Fruit fly (Drosophila melanogaster) whole organism, embryonic: ENCODE measurements around the gene Myo95E.

ENCODE experiments used
- Asciz ChIP-seq: fragments of 200-800 bp; sonication (Bioruptor generic); optimal IDR thresholded peaks from 2 replicates; lab custom pipeline; 2017; ENCODE audit warnings: missing biosample characterization, mild to moderate bottlenecking, missing genetic modification characterization, missing genetic modification reagents
- B-H2 ChIP-seq: fragments of 200-800 bp; sonication (Bioruptor generic); optimal IDR thresholded peaks from 2 replicates; lab custom pipeline; 2018; ENCODE audit warnings: missing biosample characterization, mild to moderate bottlenecking, missing genetic modification characterization
- BEAF-32 ChIP-seq: fragments of 200-800 bp; sonication (Bioruptor generic); optimal IDR thresholded peaks from 3 replicates; lab custom pipeline; 2017; ENCODE audit warnings: missing biosample characterization, missing genetic modification characterization, mild to moderate bottlenecking, moderate library complexity, missing genetic modification reagents
- CG11093 ChIP-seq: fragments of 200-800 bp; sonication (Bioruptor generic); IDR thresholded peaks from 3 replicates; pipeline ENCODE4 v1.3.6; 2022; ENCODE audit warnings: missing biosample characterization, missing genetic modification characterization
- CG12659 ChIP-seq: fragments of 200-800 bp; sonication (Bioruptor generic); optimal IDR thresholded peaks from 3 replicates; lab custom pipeline; 2017; ENCODE audit warnings: mild to moderate bottlenecking, missing biosample characterization, missing genetic modification reagents, missing genetic modification characterization
- CG14014 ChIP-seq: fragments of 200-800 bp; sonication (Bioruptor generic); IDR thresholded peaks from 2 replicates; pipeline ENCODE4 v1.3.6; 2022; ENCODE audit warnings: missing biosample characterization, missing genetic modification characterization
- CG17328 ChIP-seq: fragments of 200-800 bp; sonication (Bioruptor generic); IDR thresholded peaks from 2 replicates; pipeline ENCODE4 v1.3.6; 2022; ENCODE audit warnings: missing biosample characterization, missing genetic modification characterization
- CG17568 ChIP-seq: fragments of 200-800 bp; sonication (Bioruptor generic); optimal IDR thresholded peaks from 2 replicates; lab custom pipeline; 2018; ENCODE audit warnings: missing biosample characterization, mild to moderate bottlenecking, missing genetic modification characterization, moderate library complexity
- CG17912 ChIP-seq: fragments of 200-800 bp; sonication (Bioruptor generic); optimal IDR thresholded peaks from 2 replicates; lab custom pipeline; 2018; ENCODE audit warnings: missing biosample characterization, mild to moderate bottlenecking, missing genetic modification characterization
- CG2678 ChIP-seq: fragments of 200-800 bp; sonication (Bioruptor generic); optimal IDR thresholded peaks from 3 replicates; lab custom pipeline; 2019; ENCODE audit warnings: missing biosample characterization, mild to moderate bottlenecking, missing genetic modification characterization, moderate library complexity
- CG2712 ChIP-seq: fragments of 200-800 bp; optimal IDR thresholded peaks from 3 replicates; lab custom pipeline; 2019; ENCODE audit warnings: missing biosample characterization, mild to moderate bottlenecking, missing genetic modification characterization, moderate library complexity
- CG33213 ChIP-seq: fragments of 200-800 bp; sonication (Bioruptor generic); optimal IDR thresholded peaks from 3 replicates; lab custom pipeline; 2016; ENCODE audit warnings: missing biosample characterization, missing genetic modification characterization
- CG3838 ChIP-seq: fragments of 200-800 bp; sonication (Bioruptor generic); optimal IDR thresholded peaks from 3 replicates; lab custom pipeline; 2016; ENCODE audit warnings: missing biosample characterization, missing genetic modification characterization
- CG4730 ChIP-seq: fragments of 200-800 bp; sonication (Bioruptor generic); IDR thresholded peaks from 2 replicates; pipeline ENCODE4 v1.3.6; 2022; ENCODE audit warnings: missing biosample characterization, missing genetic modification characterization
- CG5245 ChIP-seq: fragments of 200-800 bp; sonication (Bioruptor generic); optimal IDR thresholded peaks from 3 replicates; lab custom pipeline; 2016; ENCODE audit warnings: missing biosample characterization, missing genetic modification characterization
- CG5953 ChIP-seq: fragments of 200-800 bp; sonication (Bioruptor generic); IDR thresholded peaks from 2 replicates; pipeline ENCODE4 v1.3.6; 2022; ENCODE audit warnings: missing biosample characterization, missing genetic modification characterization
- CG6813 ChIP-seq: fragments of 200-800 bp; sonication (Bioruptor generic); optimal IDR thresholded peaks from 2 replicates; lab custom pipeline; 2017; ENCODE audit warnings: missing biosample characterization, missing genetic modification characterization, mild to moderate bottlenecking, moderate library complexity, missing genetic modification reagents
- CG8388 ChIP-seq: fragments of 200-800 bp; sonication (Bioruptor generic); optimal IDR thresholded peaks from 2 replicates; lab custom pipeline; 2019; ENCODE audit warnings: missing biosample characterization, mild to moderate bottlenecking, missing genetic modification characterization, moderate library complexity
- CG9727 ChIP-seq: fragments of 200-800 bp; sonication (Bioruptor generic); optimal IDR thresholded peaks from 3 replicates; lab custom pipeline; 2017; ENCODE audit warnings: missing biosample characterization, mild to moderate bottlenecking, missing genetic modification characterization
- Camta ChIP-seq: fragments of 200-800 bp; sonication (Bioruptor generic); optimal IDR thresholded peaks from 2 replicates; lab custom pipeline; 2016; ENCODE audit warnings: missing biosample characterization, missing genetic modification characterization
- Dll ChIP-seq: fragments of 200-800 bp; sonication (Bioruptor generic); IDR thresholded peaks from 4 replicates; pipeline ENCODE4 v1.3.6; 2022; ENCODE audit warnings: missing biosample characterization, missing genetic modification characterization; ENCODE audit not compliant: partially characterized antibody
- Fer1 ChIP-seq: fragments of 200-800 bp; sonication (Bioruptor generic); optimal IDR thresholded peaks from 2 replicates; lab custom pipeline; 2017; ENCODE audit warnings: missing biosample characterization, mild to moderate bottlenecking, missing genetic modification characterization
- H2.0 ChIP-seq: fragments of 200-800 bp; sonication (Bioruptor generic); IDR thresholded peaks from 2 replicates; pipeline ENCODE4 v1.3.6; 2022; ENCODE audit warnings: missing biosample characterization, missing genetic modification characterization
- Hand ChIP-seq: fragments of 200-800 bp; sonication (Bioruptor generic); optimal IDR thresholded peaks from 2 replicates; lab custom pipeline; 2017; ENCODE audit warnings: mild to moderate bottlenecking, missing biosample characterization, missing genetic modification reagents, missing genetic modification characterization
- Kr ChIP-seq: fragments of 200-800 bp; sonication (Bioruptor generic); optimal IDR thresholded peaks from 2 replicates; lab custom pipeline; 2017; ENCODE audit warnings: missing biosample characterization, mild to moderate bottlenecking, missing genetic modification characterization
- Lpt ChIP-seq: fragments of >200 bp; optimal IDR thresholded peaks from 2 replicates; lab custom pipeline; 2018; ENCODE audit warnings: missing biosample characterization, missing genetic modification characterization
- Meics ChIP-seq: fragments of 200-800 bp; sonication (Bioruptor generic); optimal IDR thresholded peaks from 2 replicates; lab custom pipeline; 2017; ENCODE audit warnings: missing biosample characterization, mild to moderate bottlenecking, missing genetic modification characterization
- NfI ChIP-seq: fragments of 200-800 bp; sonication (Bioruptor generic); optimal IDR thresholded peaks from 3 replicates; lab custom pipeline; 2018; ENCODE audit warnings: missing biosample characterization, mild to moderate bottlenecking, missing genetic modification characterization, moderate library complexity
- Side ChIP-seq: fragments of 200-800 bp; sonication (Bioruptor generic); optimal IDR thresholded peaks from 2 replicates; lab custom pipeline; 2016; ENCODE audit warnings: missing biosample characterization, missing genetic modification characterization
- Six4 ChIP-seq: fragments of 200-800 bp; sonication (Bioruptor generic); optimal IDR thresholded peaks from 2 replicates; lab custom pipeline; 2016; ENCODE audit warnings: missing biosample characterization, missing genetic modification characterization
- Sox102F ChIP-seq: fragments of 200-800 bp; sonication (Bioruptor generic); optimal IDR thresholded peaks from 2 replicates; lab custom pipeline; 2018; ENCODE audit warnings: missing biosample characterization, mild to moderate bottlenecking, missing genetic modification characterization, moderate library complexity
- ato ChIP-seq: fragments of 200-800 bp; sonication (Bioruptor generic); IDR thresholded peaks from 2 replicates; pipeline ENCODE4 v1.3.6; 2022; ENCODE audit warnings: missing biosample characterization, missing genetic modification characterization; ENCODE audit not compliant: partially characterized antibody
- caup ChIP-seq: fragments of 200-800 bp; sonication (Bioruptor generic); optimal IDR thresholded peaks from 3 replicates; lab custom pipeline; 2017; ENCODE audit warnings: missing biosample characterization, mild to moderate bottlenecking, missing genetic modification characterization, moderate library complexity; ENCODE audit not compliant: severe bottlenecking
- cg ChIP-seq: fragments of 200-800 bp; sonication (Bioruptor generic); optimal IDR thresholded peaks from 3 replicates; lab custom pipeline; 2019; ENCODE audit warnings: missing biosample characterization, mild to moderate bottlenecking, missing genetic modification characterization, moderate library complexity
- dm ChIP-seq: fragments of 200-800 bp; sonication (Bioruptor generic); optimal IDR thresholded peaks from 3 replicates; lab custom pipeline; 2016; ENCODE audit warnings: missing biosample characterization, missing genetic modification characterization
- fd102C ChIP-seq: fragments of 200-800 bp; sonication (Bioruptor generic); optimal IDR thresholded peaks from 2 replicates; lab custom pipeline; 2018; ENCODE audit warnings: missing biosample characterization, mild to moderate bottlenecking, missing genetic modification characterization, moderate library complexity
- fd96Cb ChIP-seq: fragments of 200-800 bp; sonication (Bioruptor generic); optimal IDR thresholded peaks from 2 replicates; lab custom pipeline; 2018; ENCODE audit warnings: missing biosample characterization, mild to moderate bottlenecking, missing genetic modification characterization, moderate library complexity
- grau ChIP-seq: fragments of 200-800 bp; optimal IDR thresholded peaks from 3 replicates; lab custom pipeline; 2019; ENCODE audit warnings: missing biosample characterization, mild to moderate bottlenecking, missing genetic modification characterization, moderate library complexity
- klu ChIP-seq: fragments of 200-800 bp; sonication (Bioruptor generic); IDR thresholded peaks from 2 replicates; pipeline ENCODE4 v1.3.6; 2022; ENCODE audit warnings: missing biosample characterization, missing genetic modification characterization
- nerfin-1 ChIP-seq: fragments of 200-800 bp; sonication (Bioruptor generic); optimal IDR thresholded peaks from 3 replicates; lab custom pipeline; 2019; ENCODE audit warnings: missing biosample characterization, mild to moderate bottlenecking, missing genetic modification characterization, moderate library complexity
- oc ChIP-seq: fragments of 200-800 bp; sonication (Bioruptor generic); optimal IDR thresholded peaks from 2 replicates; lab custom pipeline; 2018; ENCODE audit warnings: missing biosample characterization, mild to moderate bottlenecking, missing genetic modification characterization, moderate library complexity
- phol ChIP-seq: fragments of 200-800 bp; sonication (Bioruptor generic); optimal IDR thresholded peaks from 3 replicates; lab custom pipeline; 2018; ENCODE audit warnings: missing biosample characterization, mild to moderate bottlenecking, missing genetic modification characterization, moderate library complexity
- psq ChIP-seq: fragments of 200-800 bp; sonication (Bioruptor generic); optimal IDR thresholded peaks from 2 replicates; lab custom pipeline; 2017; ENCODE audit warnings: missing biosample characterization, missing genetic modification characterization
- ro ChIP-seq: fragments of 200-800 bp; sonication (Bioruptor generic); IDR thresholded peaks from 2 replicates; pipeline ENCODE4 v1.3.6; 2022; ENCODE audit warnings: missing biosample characterization, missing genetic modification characterization
- sd ChIP-seq: fragments of 200-800 bp; sonication (Bioruptor generic); optimal IDR thresholded peaks from 3 replicates; lab custom pipeline; 2018; ENCODE audit warnings: missing biosample characterization, mild to moderate bottlenecking, missing genetic modification characterization, moderate library complexity
- sisA ChIP-seq: fragments of 200-800 bp; sonication (Bioruptor generic); IDR thresholded peaks from 2 replicates; pipeline ENCODE4 v1.3.6; 2022; ENCODE audit warnings: missing biosample characterization, missing genetic modification characterization
- so ChIP-seq: fragments of 200-800 bp; sonication (Bioruptor generic); IDR thresholded peaks from 3 replicates; pipeline ENCODE4 v1.3.6; 2022; ENCODE audit warnings: missing biosample characterization, missing genetic modification characterization
- sqz ChIP-seq: fragments of 200-800 bp; sonication (Bioruptor generic); optimal IDR thresholded peaks from 3 replicates; lab custom pipeline; 2018; ENCODE audit warnings: missing biosample characterization, mild to moderate bottlenecking, missing genetic modification characterization
- stwl ChIP-seq: fragments of 200-800 bp; sonication (Bioruptor generic); optimal IDR thresholded peaks from 3 replicates; lab custom pipeline; 2018; ENCODE audit warnings: missing biosample characterization, mild to moderate bottlenecking, missing genetic modification characterization, moderate library complexity
- vnd ChIP-seq: fragments of 200-800 bp; sonication (Bioruptor generic); IDR thresholded peaks from 3 replicates; pipeline ENCODE4 v1.3.6; 2022; ENCODE audit warnings: missing biosample characterization, missing genetic modification characterization; ENCODE audit not compliant: partially characterized antibody

Myo95E gene

DNA sequence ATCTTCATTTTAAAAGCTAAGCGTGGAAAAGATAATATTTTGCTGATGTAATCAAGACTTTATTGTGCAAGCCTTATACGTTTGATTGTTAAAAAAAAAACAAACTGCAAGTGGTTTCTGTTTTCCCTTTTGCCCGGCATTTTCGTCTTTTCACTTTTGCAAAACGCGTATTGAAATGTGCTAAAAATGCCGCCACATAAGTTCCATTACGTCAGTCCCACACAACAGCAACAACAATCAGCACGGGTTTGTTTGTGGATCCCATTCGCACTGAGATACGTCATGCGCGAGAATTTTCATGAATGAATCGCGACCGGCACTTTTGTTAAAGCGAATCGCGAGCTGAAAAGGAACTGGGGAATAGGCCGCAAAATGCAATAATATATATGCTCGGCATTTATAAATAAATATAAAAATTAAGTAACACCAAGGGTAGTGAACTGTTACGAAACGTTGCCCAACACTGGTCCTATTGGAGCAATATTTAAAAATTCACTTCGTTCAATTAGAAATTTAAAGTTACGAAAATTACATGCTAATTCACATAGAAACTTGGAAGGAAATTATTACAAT lies 55.2 kb downstream of the Myo95E start (continued):
- TF ChIP-seq CG5953 (GFP tag; lab: Robert Waterston, UW), result no peak
- no peak for TF ChIP-seq Lpt (GFP tag; lab: Kevin White, UChicago)
- TF ChIP-seq CG2678, result peak; percentile 46
- TF ChIP-seq CG5245 (GFP tag; lab: Kevin White, UChicago), result peak; percentile 50
- peak; percentile 26 for TF ChIP-seq Side (GFP tag; lab: Kevin White, UChicago)
- no peak for TF ChIP-seq CG17328 (GFP tag; lab: Robert Waterston, UW)
- TF ChIP-seq Six4, result peak; percentile 43
- no peak for TF ChIP-seq Dll (GFP tag; lab: Robert Waterston, UW)
- no peak for TF ChIP-seq BEAF-32 (GFP tag; lab: Kevin White, UChicago)
- TF ChIP-seq H2.0 (GFP tag; lab: Robert Waterston, UW), result no peak
- peak; percentile 37 for TF ChIP-seq grau (tag; lab: Kevin White, UChicago)
- TF ChIP-seq so (GFP tag; lab: Robert Waterston, UW), result no peak
- peak; percentile 28 for TF ChIP-seq Meics
- TF ChIP-seq CG33213, result peak; percentile 61
- peak; percentile 76 for TF ChIP-seq Fer1 (GFP tag; lab: Kevin White, UChicago)
- peak; percentile 39 for TF ChIP-seq CG3838 (GFP tag; lab: Kevin White, UChicago)
- TF ChIP-seq sd, result peak; percentile 12
- no peak for TF ChIP-seq klu (GFP tag; lab: Robert Waterston, UW)
- TF ChIP-seq fd96Cb (tag; lab: Kevin White, UChicago), result peak; percentile 1
- TF ChIP-seq cg, result no peak
- TF ChIP-seq psq (GFP tag; lab: Kevin White, UChicago), result no peak
- TF ChIP-seq fd102C (GFP tag; lab: Kevin White, UChicago), result no peak
- TF ChIP-seq Sox102F, result peak; percentile 60
- TF ChIP-seq Camta, result no peak
- peak; percentile 35 for TF ChIP-seq Hand
- TF ChIP-seq CG14014 (GFP tag; lab: Robert Waterston, UW), result no peak
- peak; percentile 48 for TF ChIP-seq CG2712 (tag; lab: Kevin White, UChicago)
- no peak for TF ChIP-seq ro
- TF ChIP-seq B-H2, result peak; percentile 36
- peak; percentile 62 for TF ChIP-seq stwl
- TF ChIP-seq sqz (GFP tag; lab: Kevin White, UChicago), result no peak
- TF ChIP-seq CG9727 (GFP tag; lab: Kevin White, UChicago), result peak; percentile 32
- TF ChIP-seq CG8388 (GFP tag; lab: Kevin White, UChicago), result peak; percentile 0
- TF ChIP-seq NfI, result peak; percentile 67
- TF ChIP-seq CG17568, result peak; percentile 73
- peak; percentile 21 for TF ChIP-seq phol (tag; lab: Kevin White, UChicago)
- TF ChIP-seq sisA (GFP tag; lab: Robert Waterston, UW), result no peak
- TF ChIP-seq CG4730 (GFP tag; lab: Robert Waterston, UW), result no peak
- no peak for TF ChIP-seq oc (tag; lab: Kevin White, UChicago)
- peak; percentile 43 for TF ChIP-seq caup
- no peak for TF ChIP-seq CG11093 (GFP tag; lab: Robert Waterston, UW)
- TF ChIP-seq nerfin-1 (tag; lab: Kevin White, UChicago), result peak; percentile 92
- TF ChIP-seq CG6813, result peak; percentile 25
- TF ChIP-seq CG17912 (GFP tag; lab: Kevin White, UChicago), result peak; percentile 5
- no peak for TF ChIP-seq vnd (GFP tag; lab: Robert Waterston, UW)
- no peak for TF ChIP-seq Kr (GFP tag; lab: Kevin White, UChicago)
- TF ChIP-seq dm, result no peak
- peak; percentile 42 for TF ChIP-seq CG12659 (GFP tag; lab: Kevin White, UChicago)
- TF ChIP-seq ato, result no peak
- TF ChIP-seq Asciz (GFP tag; lab: Kevin White, UChicago), result peak; percentile 22
